Worm (Caenorhabditis elegans) whole organism, late embryonic: ENCODE results near the gene cyp-33C9.

Source experiments
- C08G9.2 ChIP-seq: sonication (generic microtip); optimal IDR thresholded peaks from 2 replicates; lab custom pipeline; 2016; ENCODE audit warnings: mild to moderate bottlenecking, missing genetic modification characterization, moderate library complexity, missing compliant biosample characterization
- Y22D7AL.16 ChIP-seq: sonication (generic microtip); optimal IDR thresholded peaks from 2 replicates; lab custom pipeline; 2016; ENCODE audit warnings: missing genetic modification characterization, missing compliant biosample characterization
- rnt-1 ChIP-seq: sonication (generic microtip); optimal IDR thresholded peaks from 2 replicates; lab custom pipeline; 2016; ENCODE audit warnings: missing genetic modification characterization, missing compliant biosample characterization
- sox-4 ChIP-seq: sonication (generic microtip); optimal IDR thresholded peaks from 2 replicates; lab custom pipeline; 2017; ENCODE audit warnings: mild to moderate bottlenecking, missing genetic modification characterization, inconsistent platforms, missing compliant biosample characterization
- tbx-2 ChIP-seq: sonication (generic microtip); optimal IDR thresholded peaks from 2 replicates; lab custom pipeline; 2016; ENCODE audit warnings: missing genetic modification characterization, missing compliant biosample characterization

DNA sequence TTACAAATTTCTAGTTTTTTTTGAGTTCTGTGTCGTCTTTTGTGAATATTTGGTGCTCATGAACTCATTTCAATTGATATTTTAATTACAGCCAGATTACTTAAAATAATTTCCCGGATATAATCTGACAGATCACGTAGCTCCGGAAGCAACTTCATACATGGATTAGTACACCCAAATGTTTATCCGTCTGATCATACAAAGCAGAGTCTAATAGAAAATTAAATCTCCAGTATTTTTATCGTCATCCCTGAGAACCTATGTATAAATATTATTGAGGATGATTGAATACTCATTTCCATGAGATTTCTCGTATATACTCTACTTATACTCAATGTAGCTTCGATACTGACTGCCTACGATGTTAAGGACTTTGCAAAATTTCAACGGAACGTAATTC, 30.6 kb upstream of the cyp-33C9 start, which contains the start of gene Y73C8C.12:
- TF ChIP-seq rnt-1 (tag; lab: Kevin White, UChicago), result no peak
- no peak for TF ChIP-seq sox-4
- no peak for TF ChIP-seq C08G9.2 (tag; lab: Kevin White, UChicago)
- no peak for TF ChIP-seq tbx-2 (tag; lab: Kevin White, UChicago)
- TF ChIP-seq Y22D7AL.16, result no peak
